Worm (Caenorhabditis elegans) whole organism, young adult: ENCODE measurements around the gene ets-6.

ENCODE experiments used
- F52B5.7 ChIP-seq: sonication (generic microtip); optimal IDR thresholded peaks from 2 replicates; lab custom pipeline; 2016; ENCODE audit warnings: mild to moderate bottlenecking, missing genetic modification characterization, missing compliant biosample characterization
- atf-7 ChIP-seq: sonication (generic microtip); optimal IDR thresholded peaks from 2 replicates; lab custom pipeline; 2017; ENCODE audit warnings: mild to moderate bottlenecking, missing genetic modification characterization, missing compliant biosample characterization
- ceh-40 ChIP-seq: fragments of 200-800 bp; sonication (Bioruptor generic); IDR thresholded peaks from 2 replicates; pipeline ENCODE4 v1.3.6; 2022; ENCODE audit warnings: missing genetic modification characterization, missing compliant biosample characterization
- dpff-1 ChIP-seq: sonication (generic microtip); optimal IDR thresholded peaks from 2 replicates; lab custom pipeline; 2017; ENCODE audit warnings: mild to moderate bottlenecking, missing genetic modification characterization, missing compliant biosample characterization
- let-526 ChIP-seq: fragments of 200-800 bp; sonication (Bioruptor generic); IDR thresholded peaks from 2 replicates; pipeline ENCODE4 v1.3.6; 2022; ENCODE audit warnings: missing genetic modification reagents, missing genetic modification characterization, missing compliant biosample characterization
- mel-28 ChIP-seq: sonication (generic microtip); optimal IDR thresholded peaks from 2 replicates; lab custom pipeline; 2016; ENCODE audit warnings: borderline replicate concordance, mild to moderate bottlenecking, missing genetic modification characterization, missing compliant biosample characterization
- nhr-80 ChIP-seq: sonication (generic microtip); optimal IDR thresholded peaks from 2 replicates; lab custom pipeline; 2016; ENCODE audit warnings: missing genetic modification characterization, missing compliant biosample characterization
- pha-4 ChIP-seq: fragments of 150-350 bp; sonication (generic microtip); optimal IDR thresholded peaks from 2 replicates; lab custom pipeline; 2014; ENCODE audit warnings: missing biosample characterization, missing genetic modification reagents, missing genetic modification characterization
- rec-8 ChIP-seq, 2 experiments: sonication (generic microtip); optimal IDR thresholded peaks; 2 replicates each; lab custom pipeline; 2016; ENCODE audit warnings: mild to moderate bottlenecking in 2 of 2, missing genetic modification characterization in 2 of 2, missing genetic modification reagents in 2 of 2, missing genotype in 2 of 2, missing biosample characterization in 1 of 2, missing compliant biosample characterization in 1 of 2, moderate library complexity in 1 of 2
- snpc-3.4 ChIP-seq: sonication (generic microtip); optimal IDR thresholded peaks from 2 replicates; lab custom pipeline; 2017; ENCODE audit warnings: missing genetic modification characterization, mild to moderate bottlenecking, missing compliant biosample characterization, antibody characterized with exemption, moderate library complexity, missing genotype, missing genetic modification reagents
- tbx-9 ChIP-seq: sonication (generic microtip); optimal IDR thresholded peaks from 2 replicates; lab custom pipeline; 2016; ENCODE audit warnings: borderline replicate concordance, missing genetic modification characterization, inconsistent platforms, missing compliant biosample characterization

DNA sequence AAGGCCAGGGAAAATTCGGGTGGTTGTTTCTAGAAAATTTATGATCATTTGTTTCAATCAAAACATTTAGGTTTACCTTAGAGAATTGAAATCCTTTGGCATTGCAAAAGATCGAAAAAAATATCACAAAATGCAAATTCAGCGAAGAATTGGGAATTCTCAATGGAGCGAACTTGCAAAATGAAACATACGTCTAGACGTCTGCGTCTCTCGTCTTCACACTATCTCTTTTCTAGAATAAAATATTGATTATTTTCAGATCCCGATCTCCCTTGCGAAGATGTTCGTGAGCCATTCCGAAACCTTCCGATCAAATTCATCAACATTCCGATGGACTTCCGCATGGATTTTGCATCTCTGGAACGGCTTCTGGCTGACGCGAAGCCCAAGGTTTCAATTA is at the start of gene ets-6:
- TF ChIP-seq mel-28, result no peak
- TF ChIP-seq atf-7 (tag; lab: Kevin White, UChicago), result no peak
- TF ChIP-seq dpff-1 (tag; lab: Kevin White, UChicago), result no peak
- TF ChIP-seq pha-4, result no peak
- TF ChIP-seq ceh-40 (GFP tag; lab: Robert Waterston, UW), result no peak
- no peak for TF ChIP-seq tbx-9 (tag; lab: Kevin White, UChicago)
- TF ChIP-seq F52B5.7 (tag; lab: Kevin White, UChicago), result no peak
- no peak for TF ChIP-seq rec-8 (tag; optimal IDR thresholded peaks at IDR 0.05; lab: Kevin White, UChicago)
- peak; percentile 17 for TF ChIP-seq snpc-3.4 (tag; lab: Kevin White, UChicago)
- TF ChIP-seq let-526 (GFP tag; lab: Robert Waterston, UW), result no peak
- TF ChIP-seq nhr-80 (tag; lab: Kevin White, UChicago), result no peak
